Fruit fly (Drosophila melanogaster): ENCODE measurements around the gene CG33116.

The CG33116 gene

DNA sequence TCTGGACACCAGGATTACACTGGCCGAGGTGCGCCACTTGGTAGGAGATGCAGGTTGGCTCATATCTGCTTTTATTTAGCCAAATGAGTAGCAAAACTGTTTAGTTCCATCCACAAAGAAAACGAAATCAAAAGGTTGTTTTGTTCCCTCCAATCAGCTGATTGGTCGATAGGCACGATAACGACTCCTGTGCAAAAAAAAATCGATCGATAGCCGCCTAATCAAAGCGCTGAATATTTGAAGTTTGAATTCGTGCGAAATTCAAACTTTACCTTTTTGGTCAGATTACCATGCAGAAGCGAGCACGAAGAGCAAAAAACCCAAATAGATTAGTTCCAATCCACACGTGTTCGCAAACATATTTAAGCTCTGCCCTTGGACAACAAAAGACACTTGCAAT lies 48.7 kb upstream of the CG33116 start, which contains the start of the genes CG10195 and CG13084 (continued):
- TF ChIP-seq Bgb (GFP tag; IDR thresholded peaks at IDR 0.05; ENCODE audit: partially characterized antibody) (peak; percentile 27; the same call in 1 of the 2 replicates), CG12155 (GFP tag; optimal IDR thresholded peaks at IDR 0.05) (no peak), Hand (GFP tag; optimal IDR thresholded peaks at IDR 0.05) (no peak), CG4328 (GFP tag; optimal IDR thresholded peaks at IDR 0.05) (no peak), Bdp1 (GFP tag; optimal IDR thresholded peaks at IDR 0.05) (no peak), dmrt99B (tag; optimal IDR thresholded peaks at IDR 0.05) (no peak), CG6683 (GFP tag; optimal IDR thresholded peaks at IDR 0.05) (no peak), pho (GFP tag; optimal IDR thresholded peaks at IDR 0.05) (no peak), nom (GFP tag; optimal IDR thresholded peaks at IDR 0.05) (no peak), CG8924 (tag; optimal IDR thresholded peaks at IDR 0.05) (no peak), Ets97D (GFP tag; optimal IDR thresholded peaks at IDR 0.05) (no peak), eyg (GFP tag; optimal IDR thresholded peaks at IDR 0.05) (no peak), sd (tag; optimal IDR thresholded peaks at IDR 0.05) (no peak), CG14050 (GFP tag; IDR thresholded peaks at IDR 0.05) (no peak), trh (GFP tag; optimal IDR thresholded peaks at IDR 0.05) (no peak), CG8281 (tag; optimal IDR thresholded peaks at IDR 0.05) (no peak), CG7987 (GFP tag; optimal IDR thresholded peaks at IDR 0.05) (no peak), CG13624 (GFP tag; optimal IDR thresholded peaks at IDR 0.05) (no peak), Side (GFP tag; optimal IDR thresholded peaks at IDR 0.05) (no peak), CG7745 (tag; optimal IDR thresholded peaks at IDR 0.05) (no peak), ems (GFP tag; optimal IDR thresholded peaks at IDR 0.05) (no peak), Opbp (GFP tag; IDR thresholded peaks at IDR 0.05; ENCODE audit: partially characterized antibody) (peak; percentile 32; the same call in 1 of the 3 replicates), E2f2 (GFP tag; IDR thresholded peaks at IDR 0.05) (peak; percentile 91), CG18476 (GFP tag; optimal IDR thresholded peaks at IDR 0.05) (no peak), inv (GFP tag; IDR thresholded peaks at IDR 0.05; ENCODE audit: partially characterized antibody) (no peak), CG2889 (GFP tag; IDR thresholded peaks at IDR 0.05) (no peak), Camta (GFP tag; optimal IDR thresholded peaks at IDR 0.05) (no peak), pum (GFP tag; optimal IDR thresholded peaks at IDR 0.05) (no peak), Deaf1 (tag; optimal IDR thresholded peaks at IDR 0.05) (no peak), CG7786 (GFP tag; optimal IDR thresholded peaks at IDR 0.05) (no peak), CG1233 (GFP tag; optimal IDR thresholded peaks at IDR 0.05) (no peak), Hsf (GFP tag; optimal IDR thresholded peaks at IDR 0.05) (no peak), CG15073 (GFP tag; optimal IDR thresholded peaks at IDR 0.05) (no peak), CG3407 (GFP tag; optimal IDR thresholded peaks at IDR 0.05) (no peak), CTCF (GFP tag; optimal IDR thresholded peaks at IDR 0.05) (no peak), lbe (GFP tag; optimal IDR thresholded peaks at IDR 0.05) (no peak), yki (optimal IDR thresholded peaks at IDR 0.05) (no peak), sna (GFP tag; IDR thresholded peaks at IDR 0.05; ENCODE audit: partially characterized antibody) (peak; percentile 74), br (optimal IDR thresholded peaks at IDR 0.05) (no peak), amos (GFP tag; IDR thresholded peaks at IDR 0.05; ENCODE audit: partially characterized antibody) (peak; percentile 28; the same call in 1 of the 2 replicates), CG31224 (GFP tag; IDR thresholded peaks at IDR 0.05) (no peak), wdn (GFP tag; IDR thresholded peaks at IDR 0.05) (no peak), sisA (GFP tag; IDR thresholded peaks at IDR 0.05) (no peak), slbo (GFP tag; IDR thresholded peaks at IDR 0.05) (no peak), CG6254 (GFP tag; optimal IDR thresholded peaks at IDR 0.05) (no peak), CG18011 (GFP tag; optimal IDR thresholded peaks at IDR 0.05) (no peak), chm (GFP tag; IDR thresholded peaks at IDR 0.05) (no peak), mirr (GFP tag; optimal IDR thresholded peaks at IDR 0.05) (no peak), CG4424 (GFP tag; optimal IDR thresholded peaks at IDR 0.05) (no peak), jigr1 (GFP tag; IDR thresholded peaks at IDR 0.05) (no peak), CG8089 (GFP tag; optimal IDR thresholded peaks at IDR 0.05) (no peak), Hr51 (GFP tag; optimal IDR thresholded peaks at IDR 0.05) (no peak), corto (GFP tag; optimal IDR thresholded peaks at IDR 0.05) (no peak)
